Fruit fly (Drosophila melanogaster): ENCODE measurements around the gene CG32263.

The CG32263 gene

dm6 chr3L:3787595-3788151 lies 23.2 kb downstream of the CG32263 start (continued):
- no peak for TF ChIP-seq Mrtf (GFP tag; IDR thresholded peaks at IDR 0.05)
- peak; percentile 64 for TF ChIP-seq HmgZ (tag; optimal IDR thresholded peaks at IDR 0.05)
- no peak for TF ChIP-seq Ravus (GFP tag; IDR thresholded peaks at IDR 0.05)
- peak; percentile 33 for TF ChIP-seq salm (tag; optimal IDR thresholded peaks at IDR 0.05)
- TF ChIP-seq CG8924 (tag; optimal IDR thresholded peaks at IDR 0.05), result peak; percentile 92
- TF ChIP-seq slou (GFP tag; optimal IDR thresholded peaks at IDR 0.05), result no peak
- TF ChIP-seq Trl (optimal IDR thresholded peaks at IDR 0.05), result peak in 1 of 2 experiments; percentile 28
- TF ChIP-seq Trl (GFP tag; optimal IDR thresholded peaks at IDR 0.05), result no peak
- no peak for TF ChIP-seq CG5180 (GFP tag; optimal IDR thresholded peaks at IDR 0.05)
- TF ChIP-seq CG14965 (GFP tag; optimal IDR thresholded peaks at IDR 0.05; ENCODE audit: borderline replicate concordance), result no peak
- peak; percentile 33 for TF ChIP-seq CG34376 (GFP tag; optimal IDR thresholded peaks at IDR 0.05)
- TF ChIP-seq cg (GFP tag; optimal IDR thresholded peaks at IDR 0.05), result peak; percentile 87
- TF ChIP-seq vnd (GFP tag; IDR thresholded peaks at IDR 0.05; ENCODE audit: partially characterized antibody), result no peak
- no peak for TF ChIP-seq H15 (GFP tag; IDR thresholded peaks at IDR 0.05)
- no peak for TF ChIP-seq ken (GFP tag; IDR thresholded peaks at IDR 0.05)
- TF ChIP-seq ewg (GFP tag; optimal IDR thresholded peaks at IDR 0.05), result peak; percentile 71
- TF ChIP-seq slbo (GFP tag; IDR thresholded peaks at IDR 0.05), result no peak
- no peak for TF ChIP-seq fd64A (GFP tag; optimal IDR thresholded peaks at IDR 0.05)
- no peak for TF ChIP-seq CG11398 (GFP tag; optimal IDR thresholded peaks at IDR 0.05)
- 0 out of 3 replicates have a peak, but pooled peaks have one; percentile 49 for TF ChIP-seq knrl (GFP tag; IDR thresholded peaks at IDR 0.05; ENCODE audit: partially characterized antibody)
- TF ChIP-seq CG12391 (tag; optimal IDR thresholded peaks at IDR 0.05), result peak; percentile 52
- TF ChIP-seq gsb-n (tag; optimal IDR thresholded peaks at IDR 0.05), result peak; percentile 24
- TF ChIP-seq C15 (GFP tag; IDR thresholded peaks at IDR 0.05), result no peak
- TF ChIP-seq Poxn (GFP tag; IDR thresholded peaks at IDR 0.05), result no peak
- no peak for TF ChIP-seq CG8944 (GFP tag; optimal IDR thresholded peaks at IDR 0.05)
- no peak for TF ChIP-seq crol (GFP tag; IDR thresholded peaks at IDR 0.05)
- no peak for TF ChIP-seq CG1832 (GFP tag; optimal IDR thresholded peaks at IDR 0.05)
- TF ChIP-seq CG17829 (tag; optimal IDR thresholded peaks at IDR 0.05), result peak; percentile 47
- TF ChIP-seq Dip3 (GFP tag; optimal IDR thresholded peaks at IDR 0.05), result peak; percentile 1
- no peak for TF ChIP-seq slp2 (GFP tag; optimal IDR thresholded peaks at IDR 0.05)
- TF ChIP-seq CG8765 (GFP tag; IDR thresholded peaks at IDR 0.05), result no peak
- TF ChIP-seq Gsc (GFP tag; IDR thresholded peaks at IDR 0.05), result no peak
- no peak for TF ChIP-seq Kr (GFP tag; optimal IDR thresholded peaks at IDR 0.05)
- peak; percentile 77; the same call in 2 of the 3 replicates for TF ChIP-seq ci (GFP tag; IDR thresholded peaks at IDR 0.05)
- no peak for TF ChIP-seq toy (GFP tag; IDR thresholded peaks at IDR 0.05)
- TF ChIP-seq MBD-R2 (GFP tag; IDR thresholded peaks at IDR 0.05), result no peak; the same call in 1 of the 2 replicates
- TF ChIP-seq CG5953 (GFP tag; IDR thresholded peaks at IDR 0.05), result no peak
- TF ChIP-seq Six4 (GFP tag; optimal IDR thresholded peaks at IDR 0.05), result no peak
- peak; percentile 63 for TF ChIP-seq gcm2 (GFP tag; optimal IDR thresholded peaks at IDR 0.05)
- TF ChIP-seq CG9437 (GFP tag; optimal IDR thresholded peaks at IDR 0.05), result no peak
- no peak for TF ChIP-seq rib (GFP tag; IDR thresholded peaks at IDR 0.05)
- no peak for TF ChIP-seq CG14667 (GFP tag; IDR thresholded peaks at IDR 0.05)
- 0 out of 2 replicates have a peak, but pooled peaks have one; percentile 22 for TF ChIP-seq CG32772 (GFP tag; IDR thresholded peaks at IDR 0.05)
- TF ChIP-seq CG7271 (tag; optimal IDR thresholded peaks at IDR 0.05), result no peak
- no peak for TF ChIP-seq ro (GFP tag; IDR thresholded peaks at IDR 0.05)
- no peak for TF ChIP-seq CG6813 (GFP tag; optimal IDR thresholded peaks at IDR 0.05)
- TF ChIP-seq CG4730 (GFP tag; IDR thresholded peaks at IDR 0.05), result no peak
- TF ChIP-seq CG2199 (GFP tag; IDR thresholded peaks at IDR 0.05), result no peak
- no peak for TF ChIP-seq tx (GFP tag; optimal IDR thresholded peaks at IDR 0.05)
- TF ChIP-seq MTF-1 (GFP tag; optimal IDR thresholded peaks at IDR 0.05; ENCODE audit: borderline replicate concordance), result no peak
- no peak for TF ChIP-seq CG9817 (tag; optimal IDR thresholded peaks at IDR 0.05)
- TF ChIP-seq CG13624 (GFP tag; optimal IDR thresholded peaks at IDR 0.05), result peak; percentile 21

Data from whole organism, embryonic.